Fruit fly (Drosophila melanogaster): ENCODE measurements around the gene CG31141.

The CG31141 gene

dm6 chr3R:23955380-23955779 is 32.3 kb downstream of the CG31141 start:
- no peak for TF ChIP-seq CrebA (GFP tag; optimal IDR thresholded peaks at IDR 0.05; ENCODE audit: borderline replicate concordance)
- no peak for TF ChIP-seq CG9705 (GFP tag; optimal IDR thresholded peaks at IDR 0.05)
- TF ChIP-seq woc (GFP tag; optimal IDR thresholded peaks at IDR 0.05), result peak; percentile 41
- no peak for TF ChIP-seq tai (GFP tag; optimal IDR thresholded peaks at IDR 0.05)
- TF ChIP-seq sv (GFP tag; optimal IDR thresholded peaks at IDR 0.05), result no peak
- peak; percentile 52 for TF ChIP-seq Dif (GFP tag; optimal IDR thresholded peaks at IDR 0.05; ENCODE audit: partially characterized antibody)
- peak; percentile 13 to 54 for TF ChIP-seq dl (GFP tag; optimal IDR thresholded peaks at IDR 0.05; ENCODE audit: insufficient read depth in 1 of 2, partially characterized antibody in 2 of 2)
- TF ChIP-seq Vsx2 (GFP tag; optimal IDR thresholded peaks at IDR 0.05; ENCODE audit: partially characterized antibody), result peak; percentile 17
- no peak for TF ChIP-seq rgr (GFP tag; optimal IDR thresholded peaks at IDR 0.05)

- TF ChIP-seq Hr83 (GFP tag; optimal IDR thresholded peaks at IDR 0.05; ENCODE audit: poor library complexity, severe bottlenecking), result peak; percentile 57
- TF ChIP-seq Mio (GFP tag; optimal IDR thresholded peaks at IDR 0.05), result peak; percentile 37
- peak; percentile 81 for TF ChIP-seq br (GFP tag; optimal IDR thresholded peaks at IDR 0.05)
- no peak for TF ChIP-seq usp (GFP tag; optimal IDR thresholded peaks at IDR 0.05)
- no peak for TF ChIP-seq Vsx2 (GFP tag; optimal IDR thresholded peaks at IDR 0.05; ENCODE audit: partially characterized antibody)
- TF ChIP-seq OdsH (GFP tag; optimal IDR thresholded peaks at IDR 0.05), result peak; percentile 86
- peak; percentile 89 for TF ChIP-seq Jra (GFP tag; optimal IDR thresholded peaks at IDR 0.05)
- peak; percentile 80 for TF ChIP-seq GATAd (GFP tag; optimal IDR thresholded peaks at IDR 0.05)
- peak; percentile 85 for TF ChIP-seq CG9705 (GFP tag; optimal IDR thresholded peaks at IDR 0.05)
- no peak for TF ChIP-seq brk (GFP tag; optimal IDR thresholded peaks at IDR 0.05)
- peak; percentile 92 for TF ChIP-seq h (GFP tag; optimal IDR thresholded peaks at IDR 0.05)
- TF ChIP-seq ey (GFP tag; optimal IDR thresholded peaks at IDR 0.05), result peak; percentile 89
- TF ChIP-seq woc (GFP tag; optimal IDR thresholded peaks at IDR 0.05), result peak; percentile 87
- TF ChIP-seq tai (GFP tag; optimal IDR thresholded peaks at IDR 0.05), result no peak
- TF ChIP-seq Dif (GFP tag; optimal IDR thresholded peaks at IDR 0.05; ENCODE audit: partially characterized antibody), result no peak
- peak; percentile 91 for TF ChIP-seq HLH106 (tag; optimal IDR thresholded peaks at IDR 0.05)
- TF ChIP-seq Dfd (GFP tag; optimal IDR thresholded peaks at IDR 0.05), result no peak
- peak; percentile 65 for TF ChIP-seq sage (GFP tag; optimal IDR thresholded peaks at IDR 0.05)
- TF ChIP-seq psq (GFP tag; optimal IDR thresholded peaks at IDR 0.05), result peak; percentile 82
- peak; percentile 83 for TF ChIP-seq Myc (optimal IDR thresholded peaks at IDR 0.05)
- no peak for TF ChIP-seq Hr78 (GFP tag; optimal IDR thresholded peaks at IDR 0.05)
- no peak for TF ChIP-seq jim (GFP tag; optimal IDR thresholded peaks at IDR 0.05)
- TF ChIP-seq N (GFP tag; optimal IDR thresholded peaks at IDR 0.05), result no peak
- peak; percentile 85 for TF ChIP-seq Hnf4 (GFP tag; optimal IDR thresholded peaks at IDR 0.05)
- peak; percentile 89 for TF ChIP-seq fru (GFP tag; optimal IDR thresholded peaks at IDR 0.05)
- TF ChIP-seq Rel (GFP tag; optimal IDR thresholded peaks at IDR 0.05), result peak; percentile 47
- peak; percentile 66 for TF ChIP-seq Rel (tag; optimal IDR thresholded peaks at IDR 0.05)
- peak; percentile 72 for TF ChIP-seq CG32264 (GFP tag; optimal IDR thresholded peaks at IDR 0.05)
- peak; percentile 51 to 93 for TF ChIP-seq foxo (GFP tag; optimal IDR thresholded peaks at IDR 0.05)
- peak; percentile 90 for TF ChIP-seq rgr (GFP tag; optimal IDR thresholded peaks at IDR 0.05)
- peak; percentile 94 for TF ChIP-seq sv (GFP tag; optimal IDR thresholded peaks at IDR 0.05)
- TF ChIP-seq dmrt93B (GFP tag; optimal IDR thresholded peaks at IDR 0.05), result peak; percentile 86
- no peak for TF ChIP-seq lola (GFP tag; optimal IDR thresholded peaks at IDR 0.05)
- peak; percentile 79 for TF ChIP-seq dsf (GFP tag; optimal IDR thresholded peaks at IDR 0.05; ENCODE audit: borderline replicate concordance)
- TF ChIP-seq pan (optimal IDR thresholded peaks at IDR 0.05), result no peak
- TF ChIP-seq Sp1 (GFP tag; optimal IDR thresholded peaks at IDR 0.05), result peak; percentile 85
- TF ChIP-seq dl (GFP tag; optimal IDR thresholded peaks at IDR 0.05; ENCODE audit: insufficient read depth in 1 of 2, partially characterized antibody in 2 of 2), result no peak
- TF ChIP-seq Abd-B (GFP tag; optimal IDR thresholded peaks at IDR 0.05), result no peak
- TF ChIP-seq CrebA (GFP tag; optimal IDR thresholded peaks at IDR 0.05; ENCODE audit: borderline replicate concordance), result no peak
These were observed 35.2 kb downstream of the CG31141 start, which contains the start of the genes GluProRS and AP-1sigma for dm6 chr3R:23958091-23958838. TSS of gene GluProRS (minus strand) at chr3R:23958391. TSS of gene AP-1sigma (plus strand) at chr3R:23958651.

All from whole organism, wandering third instar larva.